Worm (Caenorhabditis elegans) whole organism, early embryonic: ENCODE data around the gene T23F2.2.

Experiments used
- B0310.2 ChIP-seq: sonication (generic microtip); optimal IDR thresholded peaks from 2 replicates; lab custom pipeline; 2016; ENCODE audit warnings: mild to moderate bottlenecking, missing genetic modification characterization, missing compliant biosample characterization
- F13C5.2 ChIP-seq: sonication (generic microtip); optimal IDR thresholded peaks from 2 replicates; lab custom pipeline; 2017; ENCODE audit warnings: mild to moderate bottlenecking, missing genetic modification characterization, inconsistent platforms, missing compliant biosample characterization
- aly-1 ChIP-seq: sonication (generic microtip); optimal IDR thresholded peaks from 2 replicates; lab custom pipeline; 2016; ENCODE audit warnings: missing genetic modification characterization, missing compliant biosample characterization
- ama-1 ChIP-seq: fragments of 150-350 bp; optimal IDR thresholded peaks from 2 replicates; lab custom pipeline; 2014
- ceh-13 ChIP-seq: fragments of 200-800 bp; sonication (Bioruptor generic); optimal IDR thresholded peaks from 2 replicates; lab custom pipeline; 2018; ENCODE audit warnings: mild to moderate bottlenecking, missing genetic modification characterization, missing compliant biosample characterization
- ceh-36 ChIP-seq: sonication (generic microtip); optimal IDR thresholded peaks from 2 replicates; lab custom pipeline; 2016; ENCODE audit warnings: missing genetic modification characterization, inconsistent platforms, missing compliant biosample characterization
- ets-7 ChIP-seq: sonication (generic microtip); optimal IDR thresholded peaks from 2 replicates; lab custom pipeline; 2016; ENCODE audit warnings: missing genotype, missing genetic modification characterization, missing compliant biosample characterization
- flt-1 ChIP-seq: fragments of 200-800 bp; sonication (Bioruptor generic); IDR thresholded peaks from 2 replicates; pipeline ENCODE4 v1.3.6; 2022; ENCODE audit warnings: missing genetic modification characterization, missing compliant biosample characterization
- hmbx-1 ChIP-seq: sonication (generic microtip); optimal IDR thresholded peaks from 2 replicates; lab custom pipeline; 2016; ENCODE audit warnings: mild to moderate bottlenecking, missing genetic modification characterization, missing compliant biosample characterization
- hmg-4 ChIP-seq: fragments of 200-800 bp; sonication (Bioruptor generic); optimal IDR thresholded peaks from 2 replicates; lab custom pipeline; 2018; ENCODE audit warnings: mild to moderate bottlenecking, missing genetic modification characterization, missing compliant biosample characterization
- hnd-1 ChIP-seq: sonication (generic microtip); optimal IDR thresholded peaks from 2 replicates; lab custom pipeline; 2016; ENCODE audit warnings: missing genetic modification characterization, missing compliant biosample characterization
- pes-1 ChIP-seq: fragments of 200-800 bp; sonication (Bioruptor generic); IDR thresholded peaks from 2 replicates; pipeline ENCODE4 v1.3.6; 2022; ENCODE audit warnings: missing genetic modification reagents, missing genetic modification characterization, missing compliant biosample characterization
- scrt-1 ChIP-seq: fragments of 200-800 bp; sonication (Bioruptor generic); IDR thresholded peaks from 2 replicates; pipeline ENCODE4 v1.3.6; 2022; ENCODE audit warnings: missing genetic modification characterization, missing compliant biosample characterization
- sea-1 ChIP-seq: fragments of 200-800 bp; sonication (Bioruptor generic); conservative IDR thresholded peaks from 2 replicates; pipeline ENCODE4 v1.3.6; 2022; ENCODE audit warnings: missing genetic modification characterization, missing compliant biosample characterization
- tbx-11 ChIP-seq: fragments of 200-800 bp; sonication (Bioruptor generic); IDR thresholded peaks from 2 replicates; pipeline ENCODE4 v1.3.6; 2022; ENCODE audit warnings: missing genetic modification characterization, missing compliant biosample characterization
- tbx-37 ChIP-seq: fragments of 200-800 bp; sonication (Bioruptor generic); conservative IDR thresholded peaks from 2 replicates; pipeline ENCODE4 v1.3.6; 2022; ENCODE audit warnings: missing genetic modification reagents, missing genetic modification characterization, missing compliant biosample characterization
- tra-4 ChIP-seq: sonication (generic microtip); optimal IDR thresholded peaks from 2 replicates; lab custom pipeline; 2017; ENCODE audit warnings: missing genetic modification characterization, missing compliant biosample characterization

T23F2.2 gene

ce11 chrX:5519567-5519966 lies 14.5 kb upstream of the T23F2.2 start:
- TF ChIP-seq ceh-36 (tag; lab: Kevin White, UChicago), result no peak
- no peak for TF ChIP-seq tra-4 (tag; lab: Kevin White, UChicago)
- no peak for TF ChIP-seq F13C5.2
- no peak for TF ChIP-seq tbx-11 (GFP tag; lab: Robert Waterston, UW)
- no peak for TF ChIP-seq scrt-1 (GFP tag; lab: Robert Waterston, UW)
- TF ChIP-seq aly-1 (tag; lab: Kevin White, UChicago), result no peak
- TF ChIP-seq hnd-1 (tag; lab: Kevin White, UChicago), result no peak
- no peak for TF ChIP-seq ets-7 (tag; lab: Kevin White, UChicago)
- TF ChIP-seq tbx-37, result no peak
- TF ChIP-seq hmbx-1 (tag; lab: Kevin White, UChicago), result no peak
- no peak for TF ChIP-seq sea-1
- no peak for TF ChIP-seq ama-1 (lab: Kevin White, UChicago)

ce11 chrX:5518352-5518751 lies 13.3 kb upstream of the T23F2.2 start:
- no peak for TF ChIP-seq hnd-1 (tag; lab: Kevin White, UChicago)
- no peak for TF ChIP-seq F13C5.2
- TF ChIP-seq tbx-11 (GFP tag; lab: Robert Waterston, UW), result 0 out of 2 replicates have a peak, but pooled peaks have one; percentile 11
- TF ChIP-seq ceh-36 (tag; lab: Kevin White, UChicago), result no peak
- peak; percentile 82 for TF ChIP-seq hmg-4 (GFP tag; lab: Kevin White, UChicago)
- TF ChIP-seq pes-1 (GFP tag; lab: Robert Waterston, UW), result 0 out of 2 replicates have a peak, but pooled peaks have one; percentile 22
- no peak for TF ChIP-seq hmbx-1 (tag; lab: Kevin White, UChicago)
- peak; percentile 65; the same call in 1 of the 2 replicates for TF ChIP-seq sea-1
- no peak for TF ChIP-seq B0310.2 (tag; lab: Kevin White, UChicago)
- TF ChIP-seq tra-4 (tag; lab: Kevin White, UChicago), result no peak
- no peak for TF ChIP-seq ceh-13
- no peak for TF ChIP-seq tbx-37
- TF ChIP-seq scrt-1 (GFP tag; lab: Robert Waterston, UW), result no peak
- TF ChIP-seq ets-7 (tag; lab: Kevin White, UChicago), result no peak
- TF ChIP-seq flt-1 (GFP tag; lab: Robert Waterston, UW), result no peak
- TF ChIP-seq ama-1 (lab: Kevin White, UChicago), result no peak
- peak; percentile 30 for TF ChIP-seq aly-1 (tag; lab: Kevin White, UChicago)

- TF ChIP-seq F13C5.2 (no peak), ets-7 (tag; lab: Kevin White, UChicago) (no peak), scrt-1 (GFP tag; lab: Robert Waterston, UW) (no peak)
Measured at ce11 chrX:5517844-5518243, 12.8 kb upstream of the T23F2.2 start.

DNA sequence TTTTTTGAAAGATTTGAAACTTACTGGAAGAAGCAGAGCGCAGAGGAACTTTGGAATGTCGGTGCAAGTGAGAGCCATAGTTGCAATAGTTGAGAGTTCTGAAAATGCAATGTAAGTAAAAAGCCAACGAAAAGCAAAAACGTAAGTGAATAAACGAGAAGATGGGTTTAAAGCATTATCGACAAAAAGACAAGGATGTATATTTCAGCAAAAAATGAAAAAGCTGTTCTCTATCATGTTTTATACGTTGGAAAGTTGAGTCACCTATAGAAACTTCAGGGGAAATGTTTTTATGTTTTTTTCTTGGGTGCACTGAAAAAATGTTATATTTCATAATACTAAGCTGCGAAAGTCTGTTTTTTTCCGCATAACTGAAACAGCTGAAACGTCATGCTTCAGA lies 12.0 kb upstream of the T23F2.2 start, which contains the start of gene T23F2.5:
Gene T23F2.5, minus strand, starts transcription at position 101 of the 400 bp plus-strand sequence.
- TF ChIP-seq tbx-11 (GFP tag; lab: Robert Waterston, UW) (no peak), tra-4 (tag; lab: Kevin White, UChicago) (no peak), F13C5.2 (no peak)

- TF ChIP-seq hmg-4 (GFP tag; lab: Kevin White, UChicago), result no peak
- no peak for TF ChIP-seq hnd-1 (tag; lab: Kevin White, UChicago)
- TF ChIP-seq sea-1, result no peak
- TF ChIP-seq tra-4 (tag; lab: Kevin White, UChicago), result no peak
- no peak for TF ChIP-seq B0310.2 (tag; lab: Kevin White, UChicago)
- TF ChIP-seq hmbx-1 (tag; lab: Kevin White, UChicago), result no peak
- no peak for TF ChIP-seq aly-1 (tag; lab: Kevin White, UChicago)
- no peak for TF ChIP-seq ceh-13
- TF ChIP-seq ceh-36 (tag; lab: Kevin White, UChicago), result no peak
- no peak for TF ChIP-seq ama-1 (lab: Kevin White, UChicago)
- no peak for TF ChIP-seq tbx-11 (GFP tag; lab: Robert Waterston, UW)
- TF ChIP-seq pes-1 (GFP tag; lab: Robert Waterston, UW), result no peak
- no peak for TF ChIP-seq flt-1 (GFP tag; lab: Robert Waterston, UW)
Measured at ce11 chrX:5516365-5516764, 11.3 kb upstream of the T23F2.2 start.

DNA sequence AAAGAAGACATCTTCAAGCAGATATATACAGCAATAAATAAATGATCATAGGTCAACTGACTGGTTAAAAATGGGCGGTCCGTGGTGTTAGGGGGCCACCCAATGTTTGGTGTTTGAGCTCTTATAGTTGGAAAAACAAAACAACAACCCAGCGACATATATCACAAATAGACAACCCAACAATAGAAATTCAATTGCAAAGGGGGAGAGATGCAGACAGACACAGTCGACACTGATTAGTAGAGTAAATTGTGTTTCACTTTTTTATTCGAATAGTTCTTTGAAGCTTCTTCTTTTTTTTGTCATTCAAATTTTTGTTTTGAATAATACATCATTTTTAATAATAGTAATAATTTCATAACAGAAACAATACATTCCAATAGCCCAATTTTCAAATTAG lies 10.4 kb upstream of the T23F2.2 start:
- TF ChIP-seq aly-1 (tag; lab: Kevin White, UChicago), result no peak
- TF ChIP-seq ceh-13, result no peak
- TF ChIP-seq hnd-1 (tag; lab: Kevin White, UChicago), result no peak
- TF ChIP-seq scrt-1 (GFP tag; lab: Robert Waterston, UW), result no peak
- no peak for TF ChIP-seq hmg-4 (GFP tag; lab: Kevin White, UChicago)
- no peak for TF ChIP-seq tbx-11 (GFP tag; lab: Robert Waterston, UW)
- no peak for TF ChIP-seq F13C5.2
- TF ChIP-seq ets-7 (tag; lab: Kevin White, UChicago), result no peak
- TF ChIP-seq tbx-37, result no peak
- no peak for TF ChIP-seq hmbx-1 (tag; lab: Kevin White, UChicago)
- TF ChIP-seq ama-1 (lab: Kevin White, UChicago), result no peak
- no peak for TF ChIP-seq ceh-36 (tag; lab: Kevin White, UChicago)
- no peak for TF ChIP-seq flt-1 (GFP tag; lab: Robert Waterston, UW)

ce11 chrX:5514984-5515383 lies 9.9 kb upstream of the T23F2.2 start, which contains the start of gene T23F2.4:
Gene T23F2.4, minus strand, starts transcription at chrX:5515084.
- no peak for TF ChIP-seq ets-7 (tag; lab: Kevin White, UChicago)

DNA sequence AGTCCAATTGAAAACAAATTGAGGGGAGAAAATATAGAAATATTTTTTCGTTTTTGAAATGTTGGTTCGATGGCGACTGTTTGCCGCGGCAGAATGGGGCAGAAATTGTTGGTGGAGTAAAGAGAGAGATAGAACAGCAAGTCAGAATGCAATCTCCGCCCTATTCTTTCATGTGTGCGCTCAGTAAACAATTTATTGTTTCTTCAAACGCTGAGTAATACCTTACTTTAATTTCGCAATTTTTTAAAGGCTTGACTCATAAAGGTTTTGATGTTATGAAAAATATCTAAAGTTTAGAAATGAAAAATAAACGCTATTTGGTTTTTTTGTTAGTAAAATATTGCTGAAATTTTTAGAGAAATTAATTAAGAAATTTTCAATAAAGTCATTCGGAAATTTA lies 9.3 kb upstream of the T23F2.2 start:
- TF ChIP-seq aly-1 (tag; lab: Kevin White, UChicago) (no peak), hmg-4 (GFP tag; lab: Kevin White, UChicago) (no peak), F13C5.2 (no peak), tbx-37 (no peak), hnd-1 (tag; lab: Kevin White, UChicago) (no peak), ets-7 (tag; lab: Kevin White, UChicago) (no peak), sea-1 (no peak), tra-4 (tag; lab: Kevin White, UChicago) (no peak), scrt-1 (GFP tag; lab: Robert Waterston, UW) (no peak), tbx-11 (GFP tag; lab: Robert Waterston, UW) (no peak)
